Worm (Caenorhabditis elegans) whole organism, L3 larva: ENCODE measurements around the gene M03D4.3.

Source experiments
- R02D3.7 ChIP-seq: fragments of 150-350 bp; optimal IDR thresholded peaks from 2 replicates; lab custom pipeline; 2014; ENCODE audit warnings: missing biosample characterization, missing genetic modification characterization
- ZK546.5 ChIP-seq: sonication (generic microtip); optimal IDR thresholded peaks from 2 replicates; lab custom pipeline; 2017; ENCODE audit warnings: missing biosample characterization, missing genetic modification characterization
- aly-2 ChIP-seq: fragments of 150-350 bp; optimal IDR thresholded peaks from 2 replicates; lab custom pipeline; 2014; ENCODE audit warnings: missing biosample characterization, missing genetic modification characterization
- ama-1 ChIP-seq: fragments of 150-350 bp; optimal IDR thresholded peaks from 2 replicates; lab custom pipeline; 2018
- ceh-16 ChIP-seq: sonication (generic microtip); optimal IDR thresholded peaks from 2 replicates; lab custom pipeline; 2017; ENCODE audit warnings: missing biosample characterization, missing genetic modification characterization
- ceh-28 ChIP-seq: fragments of 150-350 bp; optimal IDR thresholded peaks from 2 replicates; lab custom pipeline; 2014; ENCODE audit warnings: missing biosample characterization, missing genetic modification reagents, missing genetic modification characterization
- ceh-82 ChIP-seq: fragments of 150-350 bp; optimal IDR thresholded peaks from 2 replicates; lab custom pipeline; 2014; ENCODE audit warnings: missing biosample characterization, missing genetic modification characterization
- ceh-9 ChIP-seq: sonication (generic microtip); optimal IDR thresholded peaks from 2 replicates; lab custom pipeline; 2018; ENCODE audit warnings: missing biosample characterization, missing genetic modification characterization
- daf-12 ChIP-seq: fragments of 150-350 bp; optimal IDR thresholded peaks from 2 replicates; lab custom pipeline; 2014; ENCODE audit warnings: missing biosample characterization, missing genetic modification reagents, missing genetic modification characterization
- egl-27 ChIP-seq: sonication (generic microtip); optimal IDR thresholded peaks from 4 replicates; lab custom pipeline; 2017; ENCODE audit warnings: missing biosample characterization, missing genetic modification reagents, missing genetic modification characterization
- elt-1 ChIP-seq: fragments of 150-350 bp; optimal IDR thresholded peaks from 2 replicates; lab custom pipeline; 2014; ENCODE audit warnings: missing biosample characterization, missing genetic modification characterization
- elt-2 ChIP-seq: sonication (generic microtip); optimal IDR thresholded peaks from 2 replicates; lab custom pipeline; 2016; ENCODE audit warnings: missing genetic modification reagents, mild to moderate bottlenecking, missing genetic modification characterization, missing compliant biosample characterization
- elt-3 ChIP-seq, 3 experiments: fragments of 150-350 bp in 1 of 3; sonication (generic microtip) in 2 of 3; optimal IDR thresholded peaks; 2 replicates in 2 of 3; 4 replicates in 1 of 3; lab custom pipeline; 2014 to 2017; ENCODE audit warnings: missing biosample characterization in 3 of 3, missing genetic modification characterization in 3 of 3
- fkh-10 ChIP-seq: sonication (generic microtip); optimal IDR thresholded peaks from 2 replicates; lab custom pipeline; 2017; ENCODE audit warnings: missing biosample characterization, missing genetic modification reagents, missing genetic modification characterization
- fos-1 ChIP-seq: fragments of 150-350 bp; optimal IDR thresholded peaks from 2 replicates; lab custom pipeline; 2014; ENCODE audit warnings: missing biosample characterization, missing genetic modification characterization
- hmg-11 ChIP-seq: sonication (generic microtip); optimal IDR thresholded peaks from 2 replicates; lab custom pipeline; 2016; ENCODE audit warnings: missing genetic modification characterization, missing compliant biosample characterization
- jun-1 ChIP-seq: fragments of 150-350 bp; optimal IDR thresholded peaks from 2 replicates; lab custom pipeline; 2014; ENCODE audit warnings: missing biosample characterization, missing genetic modification reagents, missing genetic modification characterization
- lin-15B ChIP-seq: fragments of 150-350 bp; optimal IDR thresholded peaks from 2 replicates; lab custom pipeline; 2014; ENCODE audit warnings: missing biosample characterization, missing genetic modification characterization
- lsy-12 ChIP-seq: sonication (generic microtip); optimal IDR thresholded peaks from 2 replicates; lab custom pipeline; 2016; ENCODE audit warnings: mild to moderate bottlenecking, missing genetic modification characterization, missing compliant biosample characterization
- mdl-1 ChIP-seq: fragments of 150-350 bp; optimal IDR thresholded peaks from 2 replicates; lab custom pipeline; 2014; ENCODE audit warnings: missing biosample characterization, missing genetic modification characterization
- mml-1 ChIP-seq: fragments of 150-350 bp; sonication (generic microtip); optimal IDR thresholded peaks from 3 replicates; lab custom pipeline; 2014; ENCODE audit warnings: missing biosample characterization, missing genetic modification characterization
- nfya-1 ChIP-seq: sonication (generic microtip); optimal IDR thresholded peaks from 2 replicates; lab custom pipeline; 2017; ENCODE audit warnings: missing genetic modification characterization, mild to moderate bottlenecking, missing compliant biosample characterization, antibody characterized with exemption, moderate library complexity; ENCODE audit not compliant: insufficient read depth
- nhr-11 ChIP-seq: fragments of 150-350 bp; optimal IDR thresholded peaks from 2 replicates; lab custom pipeline; 2014; ENCODE audit warnings: missing biosample characterization, missing genetic modification characterization
- nhr-12 ChIP-seq: fragments of 150-350 bp; optimal IDR thresholded peaks from 2 replicates; lab custom pipeline; 2014; ENCODE audit warnings: missing biosample characterization, missing genetic modification characterization
- nhr-23 ChIP-seq: fragments of 150-350 bp; optimal IDR thresholded peaks from 2 replicates; lab custom pipeline; 2014; ENCODE audit warnings: missing biosample characterization, missing genetic modification reagents, missing genetic modification characterization
- nhr-25 ChIP-seq: sonication (generic microtip); optimal IDR thresholded peaks from 2 replicates; lab custom pipeline; 2017; ENCODE audit warnings: missing biosample characterization, missing genetic modification characterization
- nhr-28 ChIP-seq: fragments of 150-350 bp; optimal IDR thresholded peaks from 2 replicates; lab custom pipeline; 2014; ENCODE audit warnings: missing biosample characterization, missing genetic modification characterization
- nhr-43 ChIP-seq: sonication (generic microtip); optimal IDR thresholded peaks from 2 replicates; lab custom pipeline; 2016; ENCODE audit warnings: mild to moderate bottlenecking, missing genetic modification characterization, missing compliant biosample characterization; ENCODE audit not compliant: poor library complexity, severe bottlenecking
- nhr-67 ChIP-seq: fragments of 150-350 bp; optimal IDR thresholded peaks from 2 replicates; lab custom pipeline; 2014; ENCODE audit warnings: missing biosample characterization, missing genetic modification characterization
- nhr-77 ChIP-seq: fragments of 150-350 bp; optimal IDR thresholded peaks from 2 replicates; lab custom pipeline; 2014; ENCODE audit warnings: missing biosample characterization, missing genetic modification characterization
- pha-4 ChIP-seq: fragments of 150-350 bp; optimal IDR thresholded peaks from 2 replicates; lab custom pipeline; 2014; ENCODE audit warnings: missing biosample characterization, missing genetic modification reagents, missing genetic modification characterization
- pqm-1 ChIP-seq: fragments of 150-350 bp; optimal IDR thresholded peaks from 2 replicates; lab custom pipeline; 2017; ENCODE audit warnings: missing biosample characterization, missing genetic modification characterization, inconsistent platforms
- sea-2 ChIP-seq: fragments of 150-350 bp; sonication (generic microtip); optimal IDR thresholded peaks from 4 replicates; lab custom pipeline; 2014; ENCODE audit warnings: missing biosample characterization, missing genetic modification reagents, missing genetic modification characterization
- skn-1 ChIP-seq: fragments of 150-350 bp; optimal IDR thresholded peaks from 2 replicates; lab custom pipeline; 2014; ENCODE audit warnings: missing biosample characterization, missing genetic modification characterization
- snpc-4 ChIP-seq: fragments of 150-350 bp; optimal IDR thresholded peaks from 2 replicates; lab custom pipeline; 2014; ENCODE audit warnings: missing biosample characterization, missing genetic modification characterization
- tbx-2 ChIP-seq: sonication (generic microtip); optimal IDR thresholded peaks from 2 replicates; lab custom pipeline; 2016; ENCODE audit warnings: mild to moderate bottlenecking, missing genetic modification characterization, missing compliant biosample characterization
- unc-39 ChIP-seq: sonication (generic microtip); optimal IDR thresholded peaks from 4 replicates; lab custom pipeline; 2017; ENCODE audit warnings: missing biosample characterization, missing genetic modification characterization
- unc-62 ChIP-seq: fragments of 150-350 bp; sonication (generic microtip); optimal IDR thresholded peaks from 4 replicates; lab custom pipeline; 2014; ENCODE audit warnings: missing biosample characterization, missing genetic modification reagents, missing genetic modification characterization
- zag-1 ChIP-seq: fragments of 150-350 bp; optimal IDR thresholded peaks from 2 replicates; lab custom pipeline; 2014; ENCODE audit warnings: missing biosample characterization, missing genetic modification characterization
- ztf-11 ChIP-seq: fragments of 150-350 bp; optimal IDR thresholded peaks from 2 replicates; lab custom pipeline; 2014; ENCODE audit warnings: missing biosample characterization, missing genetic modification characterization

The M03D4.3 gene

DNA sequence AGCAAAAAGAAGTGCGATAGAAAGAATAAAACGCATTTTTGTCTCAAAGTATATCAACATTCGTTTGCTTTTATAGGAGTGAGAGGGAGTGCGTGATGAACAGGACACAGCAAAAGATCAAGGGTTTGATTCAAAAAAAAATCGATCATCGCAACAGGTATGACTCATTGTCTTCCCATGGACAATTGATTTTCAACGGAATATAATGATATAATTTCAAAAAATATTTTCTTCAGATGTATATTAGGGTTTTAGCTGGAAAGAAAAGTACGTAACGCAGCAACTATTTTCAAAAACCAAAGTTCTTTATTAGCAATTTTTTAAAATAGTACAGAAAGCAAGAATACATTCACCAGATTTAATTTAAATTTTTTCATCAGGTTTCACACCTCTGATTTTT lies 19.9 kb downstream of the M03D4.3 start, which contains the start of gene K08B4.7:
Gene K08B4.7, minus strand, starts transcription at position 101 of the 400 bp plus-strand sequence.
- peak; percentile 10 for TF ChIP-seq hmg-11 (tag; lab: Kevin White, UChicago)
- no peak for TF ChIP-seq fkh-10 (GFP tag; lab: Kevin White, UChicago)

DNA sequence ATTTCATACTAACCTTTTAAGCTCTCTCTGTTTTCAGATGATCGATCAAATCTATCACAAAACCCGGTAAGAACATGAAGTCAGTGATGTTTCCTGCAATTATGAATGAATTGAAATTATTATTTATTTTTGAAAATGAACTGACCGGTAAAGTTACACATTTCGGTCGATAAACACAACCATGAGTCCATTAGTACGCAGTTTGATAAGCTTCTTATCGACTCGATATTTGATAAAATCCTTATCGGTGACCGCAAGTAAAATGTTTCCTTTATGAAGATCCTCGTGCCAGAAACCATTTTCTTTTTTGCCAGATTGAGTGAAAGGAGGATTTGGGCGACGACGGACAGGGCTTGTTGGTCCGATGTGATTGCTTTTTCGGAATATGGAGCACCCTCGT lies 25.7 kb downstream of the M03D4.3 start:
- TF ChIP-seq nhr-23 (no peak), elt-2 (tag; lab: Kevin White, UChicago) (peak; percentile 64), pqm-1 (peak; percentile 46), daf-12 (tag; lab: Kevin White, UChicago) (no peak), nhr-11 (tag; lab: Kevin White, UChicago) (no peak), mdl-1 (tag; lab: Kevin White, UChicago) (no peak), lsy-12 (tag; lab: Kevin White, UChicago) (no peak), ZK546.5 (tag; lab: Kevin White, UChicago) (no peak), jun-1 (no peak), ztf-11 (tag; lab: Kevin White, UChicago) (no peak), sea-2 (GFP tag; lab: Kevin White, UChicago) (no peak), egl-27 (no peak), unc-62 (no peak), elt-3 (tag; optimal IDR thresholded peaks at IDR 0.05; lab: Kevin White, UChicago) (no peak), hmg-11 (tag; lab: Kevin White, UChicago) (no peak), tbx-2 (tag; lab: Kevin White, UChicago) (no peak), nhr-12 (tag; lab: Kevin White, UChicago) (no peak), elt-1 (no peak), pha-4 (tag; lab: Kevin White, UChicago) (peak; percentile 17), R02D3.7 (no peak), ceh-82 (tag; lab: Kevin White, UChicago) (no peak), lin-15B (tag; lab: Kevin White, UChicago) (no peak), nfya-1 (no peak), zag-1 (tag; lab: Kevin White, UChicago) (no peak), snpc-4 (tag; lab: Kevin White, UChicago) (no peak)
- TF ChIP-seq, all 47 proteins: peak for 3

ce11 chrIV:6083550-6084041 lies 28.6 kb downstream of the M03D4.3 start, which contains the start of gene ugt-20:
ugt-20 (minus strand) TSS chrIV:6083600.
- TF ChIP-seq pha-4 (tag; lab: Kevin White, UChicago) (peak; percentile 95), ceh-82 (tag; lab: Kevin White, UChicago) (no peak), sea-2 (GFP tag; lab: Kevin White, UChicago) (no peak), ceh-9 (no peak), nhr-77 (no peak), nhr-25 (tag; lab: Kevin White, UChicago) (peak; percentile 4), nhr-28 (tag; lab: Kevin White, UChicago) (no peak), jun-1 (peak; percentile 91), fos-1 (tag; lab: Kevin White, UChicago) (peak; percentile 20), tbx-2 (tag; lab: Kevin White, UChicago) (no peak), pqm-1 (peak; percentile 98), ceh-28 (tag; lab: Kevin White, UChicago) (peak; percentile 53), egl-27 (peak; percentile 21), elt-2 (tag; lab: Kevin White, UChicago) (peak; percentile 94)

- TF ChIP-seq mml-1 (tag; lab: Kevin White, UChicago): no peak
- TF ChIP-seq nhr-23: no peak
- TF ChIP-seq ZK546.5 (tag; lab: Kevin White, UChicago): no peak
- peak in 1 of 3 experiments; percentile 48 for TF ChIP-seq elt-3 (tag; optimal IDR thresholded peaks at IDR 0.05; lab: Kevin White, UChicago)
- no peak for TF ChIP-seq ceh-16 (tag; lab: Kevin White, UChicago)
- peak; percentile 61 for TF ChIP-seq elt-2 (tag; lab: Kevin White, UChicago)
- TF ChIP-seq pqm-1: peak; percentile 67
- no peak for TF ChIP-seq ztf-11 (tag; lab: Kevin White, UChicago)
- TF ChIP-seq fos-1 (tag; lab: Kevin White, UChicago): no peak
These were observed 32.3 kb downstream of the M03D4.3 start, which contains the start of gene ugt-19 for ce11 chrIV:6079925-6080324. ugt-19 (minus strand) TSS chrIV:6079952.

DNA sequence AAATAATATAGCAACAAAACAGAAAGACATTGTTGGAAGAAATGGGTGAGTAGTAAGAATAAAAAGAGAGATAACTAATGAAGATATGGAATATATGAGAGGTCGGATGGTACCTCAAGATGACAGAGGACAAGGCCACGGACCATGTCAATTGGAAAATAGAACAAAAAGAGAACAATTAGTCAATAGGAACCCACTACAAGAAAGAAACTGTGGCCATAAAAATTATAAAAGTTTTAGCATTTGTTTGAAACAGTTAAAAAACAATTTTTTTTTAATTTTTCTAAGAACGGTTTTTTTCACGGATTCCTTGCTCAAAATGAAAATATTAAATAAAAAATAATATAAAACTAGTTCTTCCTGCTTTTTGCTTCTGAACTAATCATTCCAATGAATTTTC lies 36.1 kb downstream of the M03D4.3 start, which contains the start of gene cpg-20:
Gene cpg-20, minus strand, starts transcription at position 101 of the 400 bp plus-strand sequence.
- no peak for TF ChIP-seq aly-2 (tag; lab: Kevin White, UChicago)
- TF ChIP-seq nhr-43 (tag; lab: Kevin White, UChicago): no peak
- no peak for TF ChIP-seq nhr-77
- no peak for TF ChIP-seq unc-62
- no peak for TF ChIP-seq zag-1 (tag; lab: Kevin White, UChicago)
- TF ChIP-seq ceh-28 (tag; lab: Kevin White, UChicago): no peak
- TF ChIP-seq daf-12 (tag; lab: Kevin White, UChicago): no peak
- no peak for TF ChIP-seq elt-1
- no peak for TF ChIP-seq unc-39 (tag; lab: Kevin White, UChicago)
- TF ChIP-seq nhr-12 (tag; lab: Kevin White, UChicago): no peak
- no peak for TF ChIP-seq snpc-4 (tag; lab: Kevin White, UChicago)
- no peak for TF ChIP-seq skn-1 (tag; lab: Kevin White, UChicago)
- TF ChIP-seq pha-4 (tag; lab: Kevin White, UChicago): no peak
- no peak for TF ChIP-seq nhr-67 (tag; lab: Kevin White, UChicago)
- no peak for TF ChIP-seq ama-1
- TF ChIP-seq, all 47 proteins: peak for 0
